Comparison of ENCODE assay signal across 3 fruit fly cellular contexts in the genomic region with DNA sequence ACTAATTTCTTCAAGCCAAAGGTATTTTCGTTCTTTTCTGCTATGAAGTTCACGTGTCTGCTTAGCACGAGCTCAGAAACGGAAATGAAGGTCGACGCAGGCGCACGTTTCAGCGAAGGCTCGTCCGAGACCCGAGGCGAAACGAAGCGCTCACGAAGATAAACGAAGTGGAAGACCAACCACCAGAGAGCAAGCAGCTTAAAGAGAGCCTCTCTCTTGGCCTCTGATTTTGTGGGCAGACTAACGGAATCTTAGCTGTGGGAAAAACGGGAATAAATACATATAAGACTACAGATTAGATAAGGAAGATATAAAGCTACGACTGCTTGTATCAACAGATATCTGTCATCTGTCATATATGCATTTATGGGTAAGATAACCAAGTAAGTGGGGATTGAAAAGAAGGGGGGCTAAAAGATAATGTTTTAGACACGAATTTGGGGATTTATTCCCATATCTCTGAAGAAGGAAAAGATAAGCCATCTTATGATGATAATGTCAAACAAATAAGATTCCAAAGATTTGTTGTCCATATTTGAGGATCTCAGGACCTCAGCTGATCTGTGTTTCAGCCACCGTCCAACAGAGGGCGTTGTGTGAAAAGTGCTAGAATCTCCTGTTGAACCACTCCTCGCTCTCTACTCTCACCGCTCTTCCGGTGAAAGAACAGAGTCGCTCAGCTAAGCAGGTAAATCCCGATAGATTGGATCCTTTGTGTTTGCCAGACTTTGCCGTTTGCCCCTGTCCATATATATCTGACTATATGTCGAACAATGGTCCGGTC.
TF ChIP-seq lines count a peak whose summit lies in the region.

A gene (minus strand): TSS at position 86 of the 784 bp plus-strand sequence.

- TF ChIP-seq CTCF in S2 (optimal IDR thresholded peaks at IDR 0.05; lab: Kevin White, UChicago): peak; percentile 89 to 93
- peak; percentile 83 for TF ChIP-seq CTCF in whole organism, embryonic (GFP tag; optimal IDR thresholded peaks at IDR 0.05; lab: Kevin White, UChicago)

TF ChIP-seq in whole organism, embryonic, 481 proteins besides CTCF, POLR2A, EP300 and RAD21 (continues in another document):
- TF ChIP-seq nerfin-1 (tag; optimal IDR thresholded peaks at IDR 0.05; lab: Kevin White, UChicago) (peak; percentile 83), gt (GFP tag; IDR thresholded peaks at IDR 0.05; lab: Robert Waterston, UW) (no peak), row (GFP tag; IDR thresholded peaks at IDR 0.05; lab: Robert Waterston, UW) (no peak), crol (GFP tag; IDR thresholded peaks at IDR 0.05; lab: Robert Waterston, UW) (no peak), Asciz (GFP tag; optimal IDR thresholded peaks at IDR 0.05; lab: Kevin White, UChicago) (no peak), al (GFP tag; IDR thresholded peaks at IDR 0.05; lab: Robert Waterston, UW) (no peak), CG12104 (GFP tag; optimal IDR thresholded peaks at IDR 0.05; lab: Kevin White, UChicago) (no peak), Tbp (GFP tag; optimal IDR thresholded peaks at IDR 0.05; lab: Kevin White, UChicago) (peak; percentile 54), CG1647 (GFP tag; optimal IDR thresholded peaks at IDR 0.05; lab: Kevin White, UChicago) (no peak), Aef1 (GFP tag; IDR thresholded peaks at IDR 0.05; lab: Robert Waterston, UW) (no peak), wor (GFP tag; IDR thresholded peaks at IDR 0.05; lab: Robert Waterston, UW) (no peak), CG6254 (GFP tag; optimal IDR thresholded peaks at IDR 0.05; lab: Kevin White, UChicago) (peak; percentile 18), slbo (GFP tag; IDR thresholded peaks at IDR 0.05; lab: Robert Waterston, UW) (no peak), Nf-YB (GFP tag; optimal IDR thresholded peaks at IDR 0.05; lab: Kevin White, UChicago) (peak; percentile 9), bab2 (GFP tag; optimal IDR thresholded peaks at IDR 0.05; lab: Kevin White, UChicago) (no peak), nau (GFP tag; optimal IDR thresholded peaks at IDR 0.05; lab: Kevin White, UChicago) (no peak), CG6654 (GFP tag; optimal IDR thresholded peaks at IDR 0.05; lab: Kevin White, UChicago) (no peak), CG33557 (GFP tag; optimal IDR thresholded peaks at IDR 0.05; lab: Kevin White, UChicago) (peak; percentile 15), HLHmδ (GFP tag; optimal IDR thresholded peaks at IDR 0.05; lab: Kevin White, UChicago) (peak; percentile 47), jing (GFP tag; optimal IDR thresholded peaks at IDR 0.05; lab: Kevin White, UChicago) (no peak), Trl (optimal IDR thresholded peaks at IDR 0.05; lab: Kevin White, UChicago) (peak in 1 of 2 experiments; percentile 73), Trl (GFP tag; optimal IDR thresholded peaks at IDR 0.05; lab: Kevin White, UChicago) (no peak), CG7745 (tag; optimal IDR thresholded peaks at IDR 0.05; lab: Kevin White, UChicago) (peak; percentile 24), sens (GFP tag; lab: Kevin White, UChicago) (peak; percentile 83), Lpt (GFP tag; optimal IDR thresholded peaks at IDR 0.05; lab: Kevin White, UChicago) (peak; percentile 29), rib (GFP tag; IDR thresholded peaks at IDR 0.05; lab: Robert Waterston, UW) (no peak), MESR4 (GFP tag; optimal IDR thresholded peaks at IDR 0.05; lab: Kevin White, UChicago) (no peak), fd102C (GFP tag; optimal IDR thresholded peaks at IDR 0.05; lab: Kevin White, UChicago) (peak; percentile 50), pros (GFP tag; optimal IDR thresholded peaks at IDR 0.05; lab: Kevin White, UChicago) (peak; percentile 97), Dp (GFP tag; optimal IDR thresholded peaks at IDR 0.05; lab: Kevin White, UChicago) (no peak), gsb (GFP tag; IDR thresholded peaks at IDR 0.05; lab: Robert Waterston, UW) (no peak), CG11247 (GFP tag; IDR thresholded peaks at IDR 0.05; lab: Robert Waterston, UW) (no peak), gro (GFP tag; optimal IDR thresholded peaks at IDR 0.05; lab: Kevin White, UChicago) (no peak), CG6813 (GFP tag; optimal IDR thresholded peaks at IDR 0.05; lab: Kevin White, UChicago) (peak; percentile 0), MTF-1 (GFP tag; optimal IDR thresholded peaks at IDR 0.05; lab: Kevin White, UChicago; ENCODE audit: borderline replicate concordance) (no peak), tna (GFP tag; IDR thresholded peaks at IDR 0.05; lab: Robert Waterston, UW; ENCODE audit: partially characterized antibody) (no peak), Scr (GFP tag; IDR thresholded peaks at IDR 0.05; lab: Robert Waterston, UW; ENCODE audit: partially characterized antibody) (no peak), Jarid2 (GFP tag; optimal IDR thresholded peaks at IDR 0.05; lab: Kevin White, UChicago) (peak; percentile 43), ewg (GFP tag; optimal IDR thresholded peaks at IDR 0.05; lab: Kevin White, UChicago) (peak; percentile 16), cad (GFP tag; optimal IDR thresholded peaks at IDR 0.05; lab: Kevin White, UChicago) (no peak), slp2 (GFP tag; optimal IDR thresholded peaks at IDR 0.05; lab: Kevin White, UChicago) (no peak), CoRest (tag; optimal IDR thresholded peaks at IDR 0.05; lab: Kevin White, UChicago) (no peak)

TF ChIP-seq in whole organism, prepupa, 60 proteins besides CTCF, POLR2A, EP300 and RAD21:
- TF ChIP-seq fkh (GFP tag; optimal IDR thresholded peaks at IDR 0.05; lab: Kevin White, UChicago): peak; percentile 3
- TF ChIP-seq dac (GFP tag; optimal IDR thresholded peaks at IDR 0.05; lab: Kevin White, UChicago): no peak
- TF ChIP-seq CG8319 (GFP tag; optimal IDR thresholded peaks at IDR 0.05; lab: Kevin White, UChicago): no peak
